Worm (Caenorhabditis elegans) whole organism, L4 larva: Measurements from ENCODE around the gene sru-1.

ENCODE experiments used
- D1046.2 ChIP-seq: fragments of 200-800 bp; sonication (Bioruptor generic); IDR thresholded peaks from 2 replicates; pipeline ENCODE4 v1.3.6; 2022; ENCODE audit warnings: missing genetic modification characterization, missing compliant biosample characterization
- F37D6.2 ChIP-seq: sonication (generic microtip); optimal IDR thresholded peaks from 2 replicates; lab custom pipeline; 2016; ENCODE audit warnings: mild to moderate bottlenecking, missing genetic modification characterization, missing compliant biosample characterization
- T20F7.1 ChIP-seq: fragments of 200-800 bp; sonication (Bioruptor generic); optimal IDR thresholded peaks from 2 replicates; lab custom pipeline; 2018; ENCODE audit warnings: mild to moderate bottlenecking, missing genetic modification characterization, missing compliant biosample characterization
- ZK546.5 ChIP-seq, 2 experiments: sonication (generic microtip); optimal IDR thresholded peaks; 2 replicates each; lab custom pipeline; 2017; ENCODE audit warnings: missing biosample characterization in 2 of 2, missing genetic modification characterization in 2 of 2
- aha-1 ChIP-seq: fragments of 150-350 bp; peaks from one replicate; lab custom pipeline; 2014; ENCODE audit warnings: missing biosample characterization, missing genetic modification characterization
- ceh-62 ChIP-seq: sonication (generic microtip); optimal IDR thresholded peaks from 2 replicates; lab custom pipeline; 2017; ENCODE audit warnings: missing biosample characterization, missing genetic modification characterization
- ceh-82 ChIP-seq: sonication (generic microtip); optimal IDR thresholded peaks from 2 replicates; lab custom pipeline; 2017; ENCODE audit warnings: missing biosample characterization, missing genetic modification characterization
- cey-2 ChIP-seq: sonication (generic microtip); optimal IDR thresholded peaks from 3 replicates; lab custom pipeline; 2017; ENCODE audit warnings: missing genetic modification characterization, mild to moderate bottlenecking, missing compliant biosample characterization, antibody characterized with exemption, borderline replicate concordance; ENCODE audit not compliant: insufficient read depth
- dmd-9 ChIP-seq: fragments of 200-800 bp; sonication (Bioruptor generic); IDR thresholded peaks from 2 replicates; pipeline ENCODE4 v1.3.6; 2022; ENCODE audit warnings: missing genetic modification reagents, missing genetic modification characterization, missing compliant biosample characterization
- egl-27 ChIP-seq: sonication (generic microtip); optimal IDR thresholded peaks from 3 replicates; lab custom pipeline; 2017; ENCODE audit warnings: missing biosample characterization, missing genetic modification reagents, missing genetic modification characterization
- egl-43 ChIP-seq: fragments of 200-800 bp; sonication (Bioruptor generic); IDR thresholded peaks from 2 replicates; pipeline ENCODE4 v1.3.6; 2022; ENCODE audit warnings: missing genetic modification reagents, missing genetic modification characterization, missing compliant biosample characterization
- hif-1 ChIP-seq, 2 experiments: sonication (generic microtip); optimal IDR thresholded peaks; 2 replicates each; lab custom pipeline; 2016 to 2017; ENCODE audit warnings: missing compliant biosample characterization in 2 of 2, missing genetic modification characterization in 2 of 2, missing genetic modification reagents in 2 of 2, missing genotype in 2 of 2, mild to moderate bottlenecking in 1 of 2
- lin-15B ChIP-seq: fragments of 150-350 bp; sonication (generic microtip); optimal IDR thresholded peaks from 3 replicates; lab custom pipeline; 2014; ENCODE audit warnings: missing biosample characterization, missing genetic modification characterization
- lin-29 ChIP-seq: fragments of 200-800 bp; sonication (Bioruptor generic); IDR thresholded peaks from 2 replicates; pipeline ENCODE4 v1.3.6; 2022; ENCODE audit warnings: missing genetic modification reagents, missing genetic modification characterization, missing compliant biosample characterization
- lin-38 ChIP-seq: fragments of 200-800 bp; sonication (Bioruptor generic); IDR thresholded peaks from 2 replicates; pipeline ENCODE4 v1.3.6; 2022; ENCODE audit warnings: missing genetic modification reagents, missing genetic modification characterization, missing compliant biosample characterization
- lir-3 ChIP-seq: sonication (generic microtip); optimal IDR thresholded peaks from 2 replicates; lab custom pipeline; 2016; ENCODE audit warnings: mild to moderate bottlenecking, missing genetic modification characterization, missing compliant biosample characterization
- lsy-2 ChIP-seq, 2 experiments: fragments of 150-350 bp in 1 of 2; sonication (generic microtip) in 1 of 2; optimal IDR thresholded peaks; 2 replicates each; lab custom pipeline; 2014 to 2017; ENCODE audit warnings: missing biosample characterization in 2 of 2, missing genetic modification characterization in 2 of 2
- madf-5 ChIP-seq, 2 experiments: fragments of 200-800 bp; sonication (Bioruptor generic); IDR thresholded peaks; 2 replicates each; pipeline ENCODE4 v1.3.6; 2022; ENCODE audit warnings: missing compliant biosample characterization in 2 of 2, missing genetic modification characterization in 2 of 2
- madf-9 ChIP-seq: fragments of 200-800 bp; sonication (Bioruptor generic); conservative IDR thresholded peaks from 2 replicates; pipeline ENCODE4 v1.3.6; 2022; ENCODE audit warnings: missing genetic modification reagents, missing genetic modification characterization, missing compliant biosample characterization
- mdt-29 ChIP-seq: fragments of 200-800 bp; sonication (Bioruptor generic); IDR thresholded peaks from 2 replicates; pipeline ENCODE4 v1.3.6; 2022; ENCODE audit warnings: missing genetic modification reagents, missing genetic modification characterization, missing compliant biosample characterization
- mes-2 ChIP-seq: sonication (generic microtip); optimal IDR thresholded peaks from 2 replicates; lab custom pipeline; 2016; ENCODE audit warnings: missing genotype, mild to moderate bottlenecking, missing genetic modification characterization, missing compliant biosample characterization; ENCODE audit not compliant: poor library complexity, severe bottlenecking
- mxl-3 ChIP-seq: fragments of 200-800 bp; sonication (Bioruptor generic); optimal IDR thresholded peaks from 2 replicates; lab custom pipeline; 2018; ENCODE audit warnings: mild to moderate bottlenecking, missing genetic modification characterization, missing compliant biosample characterization
- nhr-237 ChIP-seq: sonication (generic microtip); optimal IDR thresholded peaks from 2 replicates; lab custom pipeline; 2017; ENCODE audit warnings: missing biosample characterization, missing genetic modification characterization
- nhr-25 ChIP-seq: sonication (generic microtip); optimal IDR thresholded peaks from 2 replicates; lab custom pipeline; 2017; ENCODE audit warnings: missing genetic modification characterization, mild to moderate bottlenecking, missing compliant biosample characterization, antibody characterized with exemption, moderate library complexity, borderline replicate concordance; ENCODE audit not compliant: insufficient read depth
- nhr-28 ChIP-seq: fragments of 150-350 bp; optimal IDR thresholded peaks from 2 replicates; lab custom pipeline; 2014; ENCODE audit warnings: missing biosample characterization, missing genetic modification characterization
- nhr-41 ChIP-seq: fragments of 200-800 bp; sonication (Bioruptor generic); IDR thresholded peaks from 2 replicates; pipeline ENCODE4 v1.3.6; 2022; ENCODE audit warnings: missing genetic modification reagents, missing genetic modification characterization, missing compliant biosample characterization
- nhr-76 ChIP-seq: fragments of 150-350 bp; optimal IDR thresholded peaks from 2 replicates; lab custom pipeline; 2014; ENCODE audit warnings: missing biosample characterization, missing genetic modification characterization
- nhr-77 ChIP-seq: fragments of 150-350 bp; optimal IDR thresholded peaks from 2 replicates; lab custom pipeline; 2014; ENCODE audit warnings: missing biosample characterization, missing genetic modification characterization
- rbr-2 ChIP-seq: sonication (generic microtip); optimal IDR thresholded peaks from 2 replicates; lab custom pipeline; 2016; ENCODE audit warnings: missing genotype, missing genetic modification characterization, missing compliant biosample characterization
- saeg-2 ChIP-seq: fragments of 200-800 bp; sonication (Bioruptor generic); IDR thresholded peaks from 2 replicates; pipeline ENCODE4 v1.3.6; 2022; ENCODE audit warnings: missing genetic modification reagents, missing genetic modification characterization, missing compliant biosample characterization
- sdz-12 ChIP-seq: fragments of 200-800 bp; sonication (Bioruptor generic); optimal IDR thresholded peaks from 2 replicates; lab custom pipeline; 2018; ENCODE audit warnings: mild to moderate bottlenecking, missing genetic modification characterization, missing compliant biosample characterization
- snpc-4 ChIP-seq: fragments of 150-350 bp; optimal IDR thresholded peaks from 2 replicates; lab custom pipeline; 2014; ENCODE audit warnings: missing biosample characterization, missing genetic modification characterization
- spr-3 ChIP-seq: fragments of 200-800 bp; sonication (Bioruptor generic); optimal IDR thresholded peaks from 2 replicates; lab custom pipeline; 2018; ENCODE audit warnings: mild to moderate bottlenecking, missing genetic modification characterization, missing compliant biosample characterization
- tag-97 ChIP-seq: fragments of 200-800 bp; sonication (Bioruptor generic); IDR thresholded peaks from 2 replicates; pipeline ENCODE4 v1.3.6; 2022; ENCODE audit warnings: missing genetic modification characterization, missing compliant biosample characterization
- unc-39 ChIP-seq: sonication (generic microtip); optimal IDR thresholded peaks from 2 replicates; lab custom pipeline; 2017; ENCODE audit warnings: missing biosample characterization, missing genetic modification characterization
- zfp-3 ChIP-seq: fragments of 200-800 bp; sonication (Bioruptor generic); conservative IDR thresholded peaks from 2 replicates; pipeline ENCODE4 v1.3.6; 2022; ENCODE audit warnings: missing genetic modification reagents, missing genetic modification characterization, missing compliant biosample characterization
- ztf-7 ChIP-seq: fragments of 150-350 bp; optimal IDR thresholded peaks from 2 replicates; lab custom pipeline; 2014; ENCODE audit warnings: missing biosample characterization, missing genetic modification characterization

The sru-1 gene

ce11 chrIV:9485040-9485439, 3.4 kb upstream of the sru-1 start, which contains the start of gene gadr-2:
Gene gadr-2, minus strand, starts transcription at chrIV:9485140.
- TF ChIP-seq zfp-3 (GFP tag; lab: Robert Waterston, UW) (no peak), madf-5 (GFP tag; IDR thresholded peaks at IDR 0.05; lab: Robert Waterston, UW) (no peak), nhr-76 (no peak), rbr-2 (tag; lab: Kevin White, UChicago) (no peak), sdz-12 (no peak), nhr-41 (no peak), F37D6.2 (no peak), tag-97 (no peak), nhr-25 (tag; lab: Kevin White, UChicago) (no peak), D1046.2 (GFP tag; lab: Robert Waterston, UW) (no peak), dmd-9 (GFP tag; lab: Robert Waterston, UW) (no peak), lir-3 (tag; lab: Kevin White, UChicago) (no peak), ceh-62 (tag; lab: Kevin White, UChicago) (no peak), cey-2 (tag; lab: Kevin White, UChicago) (no peak), ceh-82 (tag; lab: Kevin White, UChicago) (no peak), nhr-237 (no peak), nhr-28 (no peak), hif-1 (tag; optimal IDR thresholded peaks at IDR 0.05; lab: Kevin White, UChicago) (no peak), spr-3 (GFP tag; lab: Kevin White, UChicago) (no peak)

ce11 chrIV:9485972-9486371, 2.4 kb upstream of the sru-1 start, which contains the start of gene sru-2:
Gene sru-2, plus strand, starts transcription at chrIV:9486272.
- TF ChIP-seq mxl-3 (GFP tag; lab: Kevin White, UChicago) (no peak), ztf-7 (tag; lab: Kevin White, UChicago) (no peak)

ce11 chrIV:9486779-9487178, 1.6 kb upstream of the sru-1 start:
- no peak for TF ChIP-seq nhr-237
- TF ChIP-seq aha-1 (tag; lab: Kevin White, UChicago): peak; percentile 93
- TF ChIP-seq, all 104 proteins: peak for 1

ce11 chrIV:9490320-9490719, 1.9 kb downstream of the sru-1 start, which contains the start of gene sru-6:
Gene sru-6, plus strand, starts transcription at chrIV:9490620.
- TF ChIP-seq D1046.2 (GFP tag; lab: Robert Waterston, UW): no peak
- no peak for TF ChIP-seq madf-9 (GFP tag; lab: Robert Waterston, UW)
- TF ChIP-seq lin-15B (tag; lab: Kevin White, UChicago): no peak
- no peak for TF ChIP-seq saeg-2 (GFP tag; lab: Robert Waterston, UW)
- TF ChIP-seq lin-38 (GFP tag; lab: Robert Waterston, UW): no peak
- no peak for TF ChIP-seq mes-2
- no peak for TF ChIP-seq egl-27
- TF ChIP-seq T20F7.1: no peak
- no peak for TF ChIP-seq snpc-4
- no peak for TF ChIP-seq unc-39 (tag; lab: Kevin White, UChicago)
- TF ChIP-seq ZK546.5 (tag; optimal IDR thresholded peaks at IDR 0.05; lab: Kevin White, UChicago): no peak
- no peak for TF ChIP-seq egl-43 (GFP tag; lab: Robert Waterston, UW)
- no peak for TF ChIP-seq lin-29 (GFP tag; lab: Robert Waterston, UW)
- no peak for TF ChIP-seq tag-97
- TF ChIP-seq nhr-77 (tag; lab: Kevin White, UChicago): no peak
- no peak for TF ChIP-seq mdt-29 (GFP tag; lab: Robert Waterston, UW)
- TF ChIP-seq lsy-2 (tag; optimal IDR thresholded peaks at IDR 0.05; lab: Kevin White, UChicago): no peak
